Worm (Caenorhabditis elegans) whole organism, L4/young adult: ENCODE measurements around the gene fut-4.

ENCODE experiments used
- W03F9.2 ChIP-seq: fragments of 150-350 bp; optimal IDR thresholded peaks from 2 replicates; lab custom pipeline; 2014; ENCODE audit warnings: missing biosample characterization, missing genetic modification characterization
- dao-5 ChIP-seq: sonication (generic microtip); optimal IDR thresholded peaks from 2 replicates; lab custom pipeline; 2016; ENCODE audit warnings: missing genotype, missing genetic modification characterization, moderate library complexity, missing compliant biosample characterization
- him-1 ChIP-seq: sonication (generic microtip); optimal IDR thresholded peaks from 2 replicates; lab custom pipeline; 2016; ENCODE audit warnings: missing genotype, missing genetic modification reagents, missing genetic modification characterization, missing compliant biosample characterization

Gene fut-4

ce11 chrII:2797951-2798350 is 24.4 kb downstream of the fut-4 start:
- TF ChIP-seq dao-5 (tag; lab: Kevin White, UChicago) (no peak), him-1 (no peak), W03F9.2 (tag; lab: Kevin White, UChicago) (no peak)

ce11 chrII:2796431-2796830 is 25.9 kb downstream of the fut-4 start:
- TF ChIP-seq dao-5 (tag; lab: Kevin White, UChicago): no peak
- TF ChIP-seq W03F9.2 (tag; lab: Kevin White, UChicago): no peak
- TF ChIP-seq him-1: no peak

DNA sequence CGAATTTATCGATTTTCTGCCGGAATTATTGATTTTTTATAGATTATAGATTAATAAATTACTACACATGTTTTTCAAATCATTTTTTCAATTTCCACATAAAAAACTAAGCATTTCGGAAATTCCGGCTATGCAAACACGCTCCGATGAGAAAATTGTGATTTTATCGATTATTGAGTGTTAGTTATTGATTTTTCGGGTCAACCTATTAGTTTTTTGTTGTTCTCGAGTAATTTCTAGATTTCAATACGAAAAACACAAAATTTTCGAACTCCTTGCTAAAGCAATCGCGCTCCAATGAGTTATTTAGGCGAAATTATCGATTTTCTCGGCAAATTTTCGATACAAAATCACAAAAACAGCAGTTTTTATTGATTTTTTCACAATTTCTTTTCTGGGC is 26.9 kb downstream of the fut-4 start:
- TF ChIP-seq dao-5 (tag; lab: Kevin White, UChicago) (no peak), him-1 (no peak), W03F9.2 (tag; lab: Kevin White, UChicago) (no peak)

ce11 chrII:2791693-2792092 is 30.6 kb downstream of the fut-4 start:
- TF ChIP-seq him-1: no peak
- no peak for TF ChIP-seq W03F9.2 (tag; lab: Kevin White, UChicago)
- no peak for TF ChIP-seq dao-5 (tag; lab: Kevin White, UChicago)

- TF ChIP-seq W03F9.2 (tag; lab: Kevin White, UChicago): no peak
- TF ChIP-seq him-1: no peak
- no peak for TF ChIP-seq dao-5 (tag; lab: Kevin White, UChicago)
Observed at ce11 chrII:2787849-2788248, 34.5 kb downstream of the fut-4 start.

ce11 chrII:2787031-2787512 is 35.3 kb downstream of the fut-4 start, which contains the start of the genes F08D12.12 and srpa-72:
Gene F08D12.12, minus strand, starts transcription at chrII:2787081.
Gene srpa-72, plus strand, starts transcription at chrII:2787481.
- no peak for TF ChIP-seq dao-5 (tag; lab: Kevin White, UChicago)
- no peak for TF ChIP-seq him-1
- TF ChIP-seq W03F9.2 (tag; lab: Kevin White, UChicago): no peak

- TF ChIP-seq dao-5 (tag; lab: Kevin White, UChicago) (no peak), W03F9.2 (tag; lab: Kevin White, UChicago) (no peak), him-1 (no peak)
Observed at ce11 chrII:2785787-2786186, 36.5 kb downstream of the fut-4 start.

- TF ChIP-seq dao-5 (tag; lab: Kevin White, UChicago) (no peak), W03F9.2 (tag; lab: Kevin White, UChicago) (no peak), him-1 (no peak)
Observed at ce11 chrII:2783380-2783779, 39.0 kb downstream of the fut-4 start.

ce11 chrII:2781355-2781754 is 41.0 kb downstream of the fut-4 start, which contains the start of gene F08D12.2:
Gene F08D12.2, plus strand, starts transcription at chrII:2781655.
- TF ChIP-seq W03F9.2 (tag; lab: Kevin White, UChicago): no peak
- no peak for TF ChIP-seq dao-5 (tag; lab: Kevin White, UChicago)
- no peak for TF ChIP-seq him-1

DNA sequence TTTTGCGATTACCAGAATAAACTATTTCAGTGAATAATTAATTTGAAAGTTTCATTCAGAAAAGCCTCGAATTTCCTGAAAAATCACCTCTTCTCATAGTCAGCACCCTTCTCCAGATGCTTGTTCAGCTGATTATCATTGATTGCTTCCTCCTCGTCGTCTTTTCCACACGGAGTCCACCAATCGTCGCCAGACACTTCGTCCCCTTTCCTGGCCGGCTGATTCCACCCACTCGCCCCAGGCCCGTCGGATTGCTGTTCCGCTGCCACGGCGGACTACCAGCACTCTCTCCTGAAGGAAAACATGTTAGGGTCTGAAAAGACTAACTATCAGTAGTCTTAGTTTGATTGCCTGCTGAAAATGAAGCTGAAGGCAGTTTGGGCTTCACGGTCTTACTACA is 41.5 kb downstream of the fut-4 start:
- TF ChIP-seq dao-5 (tag; lab: Kevin White, UChicago) (no peak), him-1 (no peak), W03F9.2 (tag; lab: Kevin White, UChicago) (no peak)

DNA sequence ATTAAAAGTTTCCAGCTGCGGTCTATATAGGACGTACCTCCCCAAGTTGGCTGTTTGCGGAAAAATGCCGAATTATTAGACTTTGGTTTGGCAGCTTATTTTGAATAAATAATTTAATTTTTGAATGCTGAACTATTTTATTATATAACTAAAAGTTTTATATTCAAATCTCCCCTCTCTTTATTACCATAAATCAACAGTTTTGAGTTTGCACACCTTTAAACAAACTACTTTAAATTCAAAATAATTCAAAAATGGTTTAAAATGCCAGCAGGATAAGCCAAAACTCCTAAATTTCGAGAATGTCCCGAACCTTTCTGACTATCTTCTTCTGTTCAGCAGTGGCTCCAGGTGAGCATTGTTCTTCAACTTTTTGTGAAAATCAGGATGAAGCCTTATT is 43.1 kb downstream of the fut-4 start, which contains the start of gene F08D12.3:
Gene F08D12.3 (plus strand): TSS at position 301 of the 400 bp plus-strand sequence.
- no peak for TF ChIP-seq dao-5 (tag; lab: Kevin White, UChicago)
- TF ChIP-seq him-1: no peak

- TF ChIP-seq dao-5 (tag; lab: Kevin White, UChicago) (no peak), W03F9.2 (tag; lab: Kevin White, UChicago) (no peak), him-1 (no peak)
Observed at ce11 chrII:2777846-2778245, 44.5 kb downstream of the fut-4 start, which contains the start of gene F08D12.4. Gene F08D12.4, plus strand, starts transcription at chrII:2778146.

ce11 chrII:2774904-2775303 is 47.4 kb downstream of the fut-4 start, which contains the start of gene fbxb-111:
Gene fbxb-111, minus strand, starts transcription at chrII:2775004.
- no peak for TF ChIP-seq W03F9.2 (tag; lab: Kevin White, UChicago)
- no peak for TF ChIP-seq him-1
- no peak for TF ChIP-seq dao-5 (tag; lab: Kevin White, UChicago)

ce11 chrII:2773534-2773933 is 48.8 kb downstream of the fut-4 start, which contains the start of gene sdz-9:
Gene sdz-9, minus strand, starts transcription at chrII:2773634.
- TF ChIP-seq him-1: no peak

- TF ChIP-seq W03F9.2 (tag; lab: Kevin White, UChicago) (no peak), dao-5 (tag; lab: Kevin White, UChicago) (no peak), him-1 (no peak)
Observed at ce11 chrII:2772166-2772565, 50.2 kb downstream of the fut-4 start, which contains the start of gene sdz-10. Gene sdz-10, minus strand, starts transcription at chrII:2772266.
